Fruit fly (Drosophila melanogaster) whole organism, wandering third instar larva: ENCODE results near the gene lectin-21Ca.

Source experiments
- Abd-B ChIP-seq: fragments of >200 bp; optimal IDR thresholded peaks from 2 replicates; lab custom pipeline; 2017; ENCODE audit warnings: missing biosample characterization, missing genetic modification characterization
- Myc ChIP-seq: fragments of >200 bp; optimal IDR thresholded peaks from 2 replicates; lab custom pipeline; 2017
- OdsH ChIP-seq: fragments of 200-800 bp; sonication (Bioruptor generic); optimal IDR thresholded peaks from 2 replicates; lab custom pipeline; 2016; ENCODE audit warnings: missing biosample characterization, mild to moderate bottlenecking, missing genetic modification characterization
- Rel ChIP-seq, 2 experiments: fragments of 200-800 bp; sonication (Bioruptor generic) in 1 of 2; optimal IDR thresholded peaks; 2 replicates in 1 of 2; 3 replicates in 1 of 2; lab custom pipeline; 2016 to 2019; ENCODE audit warnings: mild to moderate bottlenecking in 2 of 2, missing biosample characterization in 2 of 2, missing genetic modification characterization in 2 of 2, moderate library complexity in 1 of 2
- br ChIP-seq: fragments of 200-800 bp; sonication (Bioruptor generic); optimal IDR thresholded peaks from 2 replicates; lab custom pipeline; 2016; ENCODE audit warnings: missing biosample characterization, missing genetic modification characterization
- brk ChIP-seq: fragments of 200-800 bp; sonication (Bioruptor generic); optimal IDR thresholded peaks from 2 replicates; lab custom pipeline; 2016; ENCODE audit warnings: missing biosample characterization, mild to moderate bottlenecking, missing genetic modification characterization
- dmrt93B ChIP-seq: fragments of 200-800 bp; sonication (Bioruptor generic); optimal IDR thresholded peaks from 2 replicates; lab custom pipeline; 2018; ENCODE audit warnings: missing biosample characterization, mild to moderate bottlenecking, missing genetic modification characterization
- foxo ChIP-seq, 2 experiments: fragments of 200-800 bp; sonication (Bioruptor generic); optimal IDR thresholded peaks; 2 replicates in 1 of 2; 3 replicates in 1 of 2; lab custom pipeline; 2016 to 2017; ENCODE audit warnings: missing biosample characterization in 2 of 2, missing genetic modification characterization in 2 of 2
- h ChIP-seq: fragments of 200-800 bp; sonication (Bioruptor generic); optimal IDR thresholded peaks from 3 replicates; lab custom pipeline; 2016; ENCODE audit warnings: missing biosample characterization, mild to moderate bottlenecking, missing genetic modification characterization
- lola ChIP-seq: fragments of >200 bp; optimal IDR thresholded peaks from 2 replicates; lab custom pipeline; 2017; ENCODE audit warnings: missing biosample characterization, missing genetic modification characterization
- pan ChIP-seq: fragments of >200 bp; optimal IDR thresholded peaks from 2 replicates; lab custom pipeline; 2017
- rgr ChIP-seq: fragments of 200-800 bp; sonication (Bioruptor generic); optimal IDR thresholded peaks from 3 replicates; lab custom pipeline; 2016; ENCODE audit warnings: missing biosample characterization, mild to moderate bottlenecking, missing genetic modification characterization
- sage ChIP-seq: fragments of 200-800 bp; sonication (Bioruptor generic); optimal IDR thresholded peaks from 2 replicates; lab custom pipeline; 2016; ENCODE audit warnings: missing biosample characterization, mild to moderate bottlenecking, missing genetic modification characterization
- sv ChIP-seq: fragments of 200-800 bp; sonication (Bioruptor generic); optimal IDR thresholded peaks from 3 replicates; lab custom pipeline; 2016; ENCODE audit warnings: missing biosample characterization, missing genetic modification characterization

dm6 chr2L:576559-577184, 47.7 kb upstream of the lectin-21Ca start, which contains the start of gene Ptth:
- no peak for TF ChIP-seq dmrt93B
- TF ChIP-seq br (GFP tag; lab: Kevin White, UChicago), result no peak
- no peak for TF ChIP-seq Abd-B (GFP tag; lab: Kevin White, UChicago)
- no peak for TF ChIP-seq brk (GFP tag; lab: Kevin White, UChicago)
- TF ChIP-seq foxo (GFP tag; optimal IDR thresholded peaks at IDR 0.05; lab: Kevin White, UChicago), result no peak
- no peak for TF ChIP-seq lola (GFP tag; lab: Kevin White, UChicago)
- TF ChIP-seq Myc (lab: Kevin White, UChicago), result peak; percentile 73
- no peak for TF ChIP-seq rgr (GFP tag; lab: Kevin White, UChicago)
- TF ChIP-seq OdsH (GFP tag; lab: Kevin White, UChicago), result no peak
- TF ChIP-seq Rel (GFP tag; optimal IDR thresholded peaks at IDR 0.05; lab: Kevin White, UChicago), result no peak
- TF ChIP-seq Rel (tag; optimal IDR thresholded peaks at IDR 0.05; lab: Kevin White, UChicago), result no peak
- no peak for TF ChIP-seq sv (GFP tag; lab: Kevin White, UChicago)
- TF ChIP-seq h (GFP tag; lab: Kevin White, UChicago), result no peak
- TF ChIP-seq sage (GFP tag; lab: Kevin White, UChicago), result no peak
- no peak for TF ChIP-seq pan (lab: Kevin White, UChicago)
